Fruit fly (Drosophila melanogaster) whole organism, embryonic: ENCODE results near the gene CG8509.

Source experiments
- CG1233 ChIP-seq: fragments of 200-800 bp; sonication (Bioruptor generic); optimal IDR thresholded peaks from 4 replicates; lab custom pipeline; 2018; ENCODE audit warnings: missing biosample characterization, mild to moderate bottlenecking, missing genetic modification characterization
- CG13424 ChIP-seq: fragments of 200-800 bp; sonication (Bioruptor generic); optimal IDR thresholded peaks from 2 replicates; lab custom pipeline; 2019; ENCODE audit warnings: missing biosample characterization, mild to moderate bottlenecking, missing genetic modification characterization, moderate library complexity
- CG1647 ChIP-seq: fragments of 200-800 bp; sonication (Bioruptor generic); optimal IDR thresholded peaks from 3 replicates; lab custom pipeline; 2016; ENCODE audit warnings: missing biosample characterization, missing genetic modification characterization
- CG5953 ChIP-seq: fragments of 200-800 bp; sonication (Bioruptor generic); IDR thresholded peaks from 2 replicates; pipeline ENCODE4 v1.3.6; 2022; ENCODE audit warnings: missing biosample characterization, missing genetic modification characterization
- CG8478 ChIP-seq: fragments of >200 bp; optimal IDR thresholded peaks from 2 replicates; lab custom pipeline; 2018
- CG9215 ChIP-seq: fragments of 200-800 bp; sonication (Bioruptor generic); IDR thresholded peaks from 2 replicates; pipeline ENCODE4 v1.3.6; 2022; ENCODE audit warnings: missing biosample characterization, missing genetic modification characterization
- Fer3 ChIP-seq: fragments of 200-800 bp; sonication (Bioruptor generic); optimal IDR thresholded peaks from 2 replicates; lab custom pipeline; 2018; ENCODE audit warnings: missing biosample characterization, mild to moderate bottlenecking, missing genetic modification characterization, moderate library complexity
- Poxn ChIP-seq: fragments of 200-800 bp; sonication (Bioruptor generic); IDR thresholded peaks from 2 replicates; pipeline ENCODE4 v1.3.6; 2022; ENCODE audit warnings: missing biosample characterization, missing genetic modification characterization
- Ravus ChIP-seq: fragments of 200-800 bp; sonication (Bioruptor generic); IDR thresholded peaks from 2 replicates; pipeline ENCODE4 v1.3.6; 2022; ENCODE audit warnings: missing biosample characterization, missing genetic modification characterization
- Side ChIP-seq: fragments of 200-800 bp; sonication (Bioruptor generic); optimal IDR thresholded peaks from 2 replicates; lab custom pipeline; 2016; ENCODE audit warnings: missing biosample characterization, missing genetic modification characterization
- btn ChIP-seq: fragments of 200-800 bp; sonication (Bioruptor generic); optimal IDR thresholded peaks from 2 replicates; lab custom pipeline; 2016; ENCODE audit warnings: missing biosample characterization, missing genetic modification characterization
- cad ChIP-seq: fragments of >200 bp; optimal IDR thresholded peaks from 2 replicates; lab custom pipeline; 2017; ENCODE audit warnings: missing biosample characterization, missing genetic modification characterization
- kni ChIP-seq: fragments of 200-800 bp; sonication (Bioruptor generic); optimal IDR thresholded peaks from 3 replicates; lab custom pipeline; 2017; ENCODE audit warnings: mild to moderate bottlenecking, missing biosample characterization, missing genetic modification reagents, missing genetic modification characterization
- sc ChIP-seq, 3 experiments: fragments of >200 bp in 2 of 3; fragments of 200-800 bp in 1 of 3; sonication (Bioruptor generic) in 1 of 3; optimal IDR thresholded peaks; 2 replicates in 2 of 3; 3 replicates in 1 of 3; lab custom pipeline; 2017; ENCODE audit warnings: mild to moderate bottlenecking in 1 of 3, missing biosample characterization in 1 of 3, missing genetic modification characterization in 1 of 3, missing genetic modification reagents in 1 of 3

DNA sequence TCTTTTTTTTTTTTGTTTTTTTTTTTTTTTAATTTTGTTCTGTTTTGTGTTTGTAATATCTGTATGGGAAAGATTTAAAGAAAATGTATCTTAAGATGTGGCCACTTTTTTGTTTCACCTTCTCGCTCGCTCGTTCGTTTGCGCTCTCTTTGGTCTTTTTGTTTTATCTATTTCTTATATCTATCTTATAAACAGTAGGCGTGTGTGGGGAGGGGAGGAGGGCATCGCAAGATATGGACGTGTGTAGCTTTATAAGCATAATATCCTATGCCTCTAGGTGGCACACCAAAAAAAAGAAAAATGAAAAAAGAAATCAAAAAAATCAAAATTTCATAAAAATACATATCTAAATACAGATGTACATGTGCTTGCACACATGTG lies 3.2 kb downstream of the CG8509 start:
- TF ChIP-seq kni = no peak
- no peak for TF ChIP-seq CG8478 (lab: Kevin White, UChicago)
- TF ChIP-seq Side (GFP tag; lab: Kevin White, UChicago) = no peak
- TF ChIP-seq CG5953 (GFP tag; lab: Robert Waterston, UW) = no peak
- TF ChIP-seq CG1233 (GFP tag; lab: Kevin White, UChicago) = no peak
- no peak for TF ChIP-seq Ravus (GFP tag; lab: Robert Waterston, UW)
- TF ChIP-seq CG9215 = no peak
- TF ChIP-seq Fer3 (tag; lab: Kevin White, UChicago) = no peak
- no peak for TF ChIP-seq sc (optimal IDR thresholded peaks at IDR 0.05; lab: Kevin White, UChicago)
- no peak for TF ChIP-seq sc (GFP tag; optimal IDR thresholded peaks at IDR 0.05; lab: Kevin White, UChicago)
- TF ChIP-seq btn = no peak
- TF ChIP-seq CG13424 = no peak
- TF ChIP-seq CG1647 = no peak
- no peak for TF ChIP-seq Poxn
- TF ChIP-seq cad = no peak
